Worm (Caenorhabditis elegans) whole organism, L4 larva: ENCODE measurements around the gene mpk-2.

Source experiments
- F37D6.2 ChIP-seq: sonication (generic microtip); optimal IDR thresholded peaks from 2 replicates; lab custom pipeline; 2016; ENCODE audit warnings: mild to moderate bottlenecking, missing genetic modification characterization, missing compliant biosample characterization
- Y105C5A.15 ChIP-seq: fragments of 200-800 bp; sonication (Bioruptor generic); IDR thresholded peaks from 2 replicates; pipeline ENCODE4 v1.3.6; 2022; ENCODE audit warnings: missing genetic modification characterization, missing compliant biosample characterization
- Y48G9A.11 ChIP-seq: fragments of 200-800 bp; sonication (Bioruptor generic); IDR thresholded peaks from 2 replicates; pipeline ENCODE4 v1.3.6; 2022; ENCODE audit warnings: missing genetic modification reagents, missing genetic modification characterization, missing compliant biosample characterization
- ZK337.2 ChIP-seq: fragments of 200-800 bp; sonication (Bioruptor generic); IDR thresholded peaks from 2 replicates; pipeline ENCODE4 v1.3.6; 2022; ENCODE audit warnings: missing genetic modification reagents, missing genetic modification characterization, missing compliant biosample characterization
- ZK546.5 ChIP-seq, 2 experiments: sonication (generic microtip); optimal IDR thresholded peaks; 2 replicates each; lab custom pipeline; 2017; ENCODE audit warnings: missing biosample characterization in 2 of 2, missing genetic modification characterization in 2 of 2
- ama-1 ChIP-seq: fragments of 150-350 bp; optimal IDR thresholded peaks from 2 replicates; lab custom pipeline; 2014; ENCODE audit warnings: inconsistent platforms, mixed read lengths
- attf-4 ChIP-seq: sonication (generic microtip); optimal IDR thresholded peaks from 3 replicates; lab custom pipeline; 2017; ENCODE audit warnings: missing biosample characterization, missing genetic modification characterization
- ceh-28 ChIP-seq: fragments of 150-350 bp; optimal IDR thresholded peaks from 2 replicates; lab custom pipeline; 2014; ENCODE audit warnings: missing biosample characterization, missing genetic modification reagents, missing genetic modification characterization
- ceh-62 ChIP-seq: sonication (generic microtip); optimal IDR thresholded peaks from 2 replicates; lab custom pipeline; 2017; ENCODE audit warnings: missing biosample characterization, missing genetic modification characterization
- ces-1 ChIP-seq: fragments of 150-350 bp; sonication (generic microtip); optimal IDR thresholded peaks from 4 replicates; lab custom pipeline; 2014; ENCODE audit warnings: missing biosample characterization, missing genetic modification reagents, missing genetic modification characterization
- daf-12 ChIP-seq: fragments of 150-350 bp; optimal IDR thresholded peaks from 2 replicates; lab custom pipeline; 2014; ENCODE audit warnings: missing biosample characterization, missing genetic modification reagents, missing genetic modification characterization
- daf-19 ChIP-seq: fragments of 200-800 bp; sonication (Bioruptor generic); conservative IDR thresholded peaks from 2 replicates; pipeline ENCODE4 v1.3.6; 2022; ENCODE audit warnings: missing genetic modification characterization, missing compliant biosample characterization
- daf-8 ChIP-seq: fragments of 200-800 bp; sonication (Bioruptor generic); IDR thresholded peaks from 2 replicates; pipeline ENCODE4 v1.3.6; 2022; ENCODE audit warnings: missing genetic modification characterization, missing compliant biosample characterization
- dmd-9 ChIP-seq: fragments of 200-800 bp; sonication (Bioruptor generic); IDR thresholded peaks from 2 replicates; pipeline ENCODE4 v1.3.6; 2022; ENCODE audit warnings: missing genetic modification reagents, missing genetic modification characterization, missing compliant biosample characterization
- dpl-1 ChIP-seq: fragments of 150-350 bp; optimal IDR thresholded peaks from 2 replicates; lab custom pipeline; 2014; ENCODE audit warnings: missing biosample characterization, missing genetic modification reagents, missing genetic modification characterization
- egl-27 ChIP-seq: sonication (generic microtip); optimal IDR thresholded peaks from 3 replicates; lab custom pipeline; 2017; ENCODE audit warnings: missing biosample characterization, missing genetic modification reagents, missing genetic modification characterization
- egl-43 ChIP-seq: fragments of 200-800 bp; sonication (Bioruptor generic); IDR thresholded peaks from 2 replicates; pipeline ENCODE4 v1.3.6; 2022; ENCODE audit warnings: missing genetic modification reagents, missing genetic modification characterization, missing compliant biosample characterization
- fkh-10 ChIP-seq: fragments of 150-350 bp; optimal IDR thresholded peaks from 2 replicates; lab custom pipeline; 2014; ENCODE audit warnings: missing biosample characterization, missing genetic modification reagents, missing genetic modification characterization
- gei-8 ChIP-seq: fragments of 200-800 bp; sonication (Bioruptor generic); optimal IDR thresholded peaks from 2 replicates; lab custom pipeline; 2018; ENCODE audit warnings: mild to moderate bottlenecking, missing genetic modification characterization, missing compliant biosample characterization
- hlh-11 ChIP-seq: fragments of 200-800 bp; sonication (Bioruptor generic); optimal IDR thresholded peaks from 2 replicates; lab custom pipeline; 2018; ENCODE audit warnings: mild to moderate bottlenecking, missing genetic modification characterization, missing compliant biosample characterization
- hlh-30 ChIP-seq: sonication (generic microtip); optimal IDR thresholded peaks from 2 replicates; lab custom pipeline; 2017; ENCODE audit warnings: antibody characterized with exemption, mild to moderate bottlenecking, missing genetic modification characterization, missing compliant biosample characterization; ENCODE audit not compliant: insufficient read depth
- hmg-1.1 ChIP-seq: fragments of 200-800 bp; sonication (Bioruptor generic); IDR thresholded peaks from 2 replicates; pipeline ENCODE4 v1.3.6; 2022; ENCODE audit warnings: missing genetic modification reagents, missing genetic modification characterization, missing compliant biosample characterization
- jun-1 ChIP-seq: fragments of 150-350 bp; optimal IDR thresholded peaks from 2 replicates; lab custom pipeline; 2014; ENCODE audit warnings: missing biosample characterization, missing genetic modification reagents, missing genetic modification characterization
- lin-1 ChIP-seq: fragments of 200-800 bp; sonication (Bioruptor generic); IDR thresholded peaks from 2 replicates; pipeline ENCODE4 v1.3.6; 2022; ENCODE audit warnings: missing genetic modification reagents, missing genetic modification characterization, missing compliant biosample characterization
- lin-39 ChIP-seq: fragments of 150-350 bp; optimal IDR thresholded peaks from 2 replicates; lab custom pipeline; 2014; ENCODE audit warnings: missing biosample characterization, missing genetic modification reagents, missing genetic modification characterization
- mdl-1 ChIP-seq, 2 experiments: fragments of 150-350 bp in 1 of 2; sonication (generic microtip) in 1 of 2; optimal IDR thresholded peaks; 2 replicates each; lab custom pipeline; 2014 to 2017; ENCODE audit warnings: missing biosample characterization in 2 of 2, missing genetic modification characterization in 2 of 2
- mes-2 ChIP-seq: sonication (generic microtip); optimal IDR thresholded peaks from 2 replicates; lab custom pipeline; 2016; ENCODE audit warnings: missing genotype, mild to moderate bottlenecking, missing genetic modification characterization, missing compliant biosample characterization; ENCODE audit not compliant: poor library complexity, severe bottlenecking
- mxl-2 ChIP-seq: fragments of 200-800 bp; sonication (Bioruptor generic); conservative IDR thresholded peaks from 2 replicates; pipeline ENCODE4 v1.3.6; 2022; ENCODE audit warnings: missing genetic modification reagents, missing genetic modification characterization, missing compliant biosample characterization
- mxl-3 ChIP-seq: fragments of 200-800 bp; sonication (Bioruptor generic); optimal IDR thresholded peaks from 2 replicates; lab custom pipeline; 2018; ENCODE audit warnings: mild to moderate bottlenecking, missing genetic modification characterization, missing compliant biosample characterization
- nhr-111 ChIP-seq: fragments of 200-800 bp; sonication (Bioruptor generic); optimal IDR thresholded peaks from 2 replicates; lab custom pipeline; 2018; ENCODE audit warnings: mild to moderate bottlenecking, missing genetic modification characterization, missing compliant biosample characterization
- nhr-237 ChIP-seq: sonication (generic microtip); optimal IDR thresholded peaks from 2 replicates; lab custom pipeline; 2017; ENCODE audit warnings: missing biosample characterization, missing genetic modification characterization
- nhr-28 ChIP-seq: fragments of 150-350 bp; optimal IDR thresholded peaks from 2 replicates; lab custom pipeline; 2014; ENCODE audit warnings: missing biosample characterization, missing genetic modification characterization
- nhr-48 ChIP-seq: sonication (generic microtip); optimal IDR thresholded peaks from 2 replicates; lab custom pipeline; 2016; ENCODE audit warnings: mild to moderate bottlenecking, missing genetic modification characterization, missing compliant biosample characterization
- pha-4 ChIP-seq, 2 experiments: fragments of 150-350 bp in 1 of 2; fragments of 200-800 bp in 1 of 2; sonication (Bioruptor generic) in 1 of 2; IDR thresholded peaks in 1 of 2; optimal IDR thresholded peaks in 1 of 2; 2 replicates each; pipeline versions ENCODE4 v1.3.6 to Lab custom; 2014 to 2022; ENCODE audit warnings: missing genetic modification characterization in 2 of 2, missing genetic modification reagents in 2 of 2, missing biosample characterization in 1 of 2, missing compliant biosample characterization in 1 of 2
- php-3 ChIP-seq: fragments of 200-800 bp; sonication (Bioruptor generic); IDR thresholded peaks from 2 replicates; pipeline ENCODE4 v1.3.6; 2022; ENCODE audit warnings: missing genetic modification reagents, missing genetic modification characterization, missing compliant biosample characterization
- rbr-2 ChIP-seq: sonication (generic microtip); optimal IDR thresholded peaks from 2 replicates; lab custom pipeline; 2016; ENCODE audit warnings: missing genotype, missing genetic modification characterization, missing compliant biosample characterization
- saeg-2 ChIP-seq: fragments of 200-800 bp; sonication (Bioruptor generic); IDR thresholded peaks from 2 replicates; pipeline ENCODE4 v1.3.6; 2022; ENCODE audit warnings: missing genetic modification reagents, missing genetic modification characterization, missing compliant biosample characterization
- set-16 ChIP-seq: fragments of 200-800 bp; sonication (Bioruptor generic); IDR thresholded peaks from 2 replicates; pipeline ENCODE4 v1.3.6; 2022; ENCODE audit warnings: missing genetic modification reagents, missing genetic modification characterization, missing compliant biosample characterization
- skn-1 ChIP-seq: fragments of 150-350 bp; optimal IDR thresholded peaks from 2 replicates; lab custom pipeline; 2014; ENCODE audit warnings: missing biosample characterization, missing genetic modification characterization
- snpc-1.2 ChIP-seq: fragments of 200-800 bp; sonication (Bioruptor generic); IDR thresholded peaks from 2 replicates; pipeline ENCODE4 v1.3.6; 2022; ENCODE audit warnings: missing genetic modification reagents, missing genetic modification characterization, missing compliant biosample characterization
- snpc-4 ChIP-seq: fragments of 150-350 bp; optimal IDR thresholded peaks from 2 replicates; lab custom pipeline; 2014; ENCODE audit warnings: missing biosample characterization, missing genetic modification characterization
- spr-3 ChIP-seq: fragments of 200-800 bp; sonication (Bioruptor generic); optimal IDR thresholded peaks from 2 replicates; lab custom pipeline; 2018; ENCODE audit warnings: mild to moderate bottlenecking, missing genetic modification characterization, missing compliant biosample characterization
- tag-97 ChIP-seq: fragments of 200-800 bp; sonication (Bioruptor generic); IDR thresholded peaks from 2 replicates; pipeline ENCODE4 v1.3.6; 2022; ENCODE audit warnings: missing genetic modification characterization, missing compliant biosample characterization
- unc-130 ChIP-seq: sonication (generic microtip); optimal IDR thresholded peaks from 2 replicates; lab custom pipeline; 2016; ENCODE audit warnings: missing genetic modification reagents, missing genetic modification characterization, missing compliant biosample characterization
- vab-7 ChIP-seq: fragments of 200-800 bp; sonication (Bioruptor generic); IDR thresholded peaks from 2 replicates; pipeline ENCODE4 v1.3.6; 2022; ENCODE audit warnings: missing genetic modification reagents, missing genetic modification characterization, missing compliant biosample characterization
- zag-1 ChIP-seq: fragments of 150-350 bp; optimal IDR thresholded peaks from 2 replicates; lab custom pipeline; 2014; ENCODE audit warnings: missing biosample characterization, missing genetic modification characterization
- zfp-2 ChIP-seq: sonication (generic microtip); optimal IDR thresholded peaks from 2 replicates; lab custom pipeline; 2016; ENCODE audit warnings: mild to moderate bottlenecking, missing genetic modification characterization, missing compliant biosample characterization
- zfp-3 ChIP-seq: fragments of 200-800 bp; sonication (Bioruptor generic); conservative IDR thresholded peaks from 2 replicates; pipeline ENCODE4 v1.3.6; 2022; ENCODE audit warnings: missing genetic modification reagents, missing genetic modification characterization, missing compliant biosample characterization
- zip-2 ChIP-seq: fragments of 150-350 bp; optimal IDR thresholded peaks from 2 replicates; lab custom pipeline; 2014; ENCODE audit warnings: missing biosample characterization, missing genetic modification characterization
- ztf-11 ChIP-seq: fragments of 150-350 bp; optimal IDR thresholded peaks from 2 replicates; lab custom pipeline; 2014; ENCODE audit warnings: missing biosample characterization, missing genetic modification characterization

mpk-2 gene

DNA sequence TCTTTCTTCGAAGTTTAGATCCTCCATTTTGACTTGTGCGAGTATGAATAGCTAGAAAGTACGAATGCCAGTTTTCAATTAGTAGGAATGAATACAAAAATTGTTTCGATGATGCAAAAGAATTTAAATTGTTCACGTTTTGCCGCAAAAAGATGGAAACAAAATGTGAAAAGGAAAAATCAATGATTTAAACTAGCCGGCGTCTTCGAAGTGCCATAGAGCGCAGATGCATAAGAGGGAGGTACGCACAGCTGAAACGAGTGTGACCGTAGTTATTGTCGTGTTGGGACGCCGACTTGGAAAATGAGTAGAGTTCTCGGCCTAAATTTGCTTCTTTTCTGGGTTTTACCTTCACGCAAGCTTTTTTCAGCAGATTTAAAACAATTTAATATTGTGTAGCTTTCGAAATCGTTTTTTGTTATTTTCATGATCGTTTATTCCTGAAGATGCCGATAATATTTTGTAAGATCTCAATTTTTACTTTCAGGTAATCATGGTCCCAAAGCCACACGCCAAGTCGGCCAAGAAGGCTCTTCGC is 48.7 kb upstream of the mpk-2 start, which contains the start of the genes ify-1 and rpl-22 (continued):
- TF ChIP-seq ZK546.5 (tag; optimal IDR thresholded peaks at IDR 0.05; lab: Kevin White, UChicago) (peak in 1 of 2 experiments; percentile 16), vab-7 (GFP tag; lab: Robert Waterston, UW) (0 out of 2 replicates have a peak, but pooled peaks have one; percentile 60), attf-4 (no peak), ceh-62 (tag; lab: Kevin White, UChicago) (no peak), rbr-2 (tag; lab: Kevin White, UChicago) (peak; percentile 87), hmg-1.1 (peak; percentile 86), jun-1 (tag; lab: Kevin White, UChicago) (peak; percentile 69), dmd-9 (0 out of 2 replicates have a peak, but pooled peaks have one; percentile 35), daf-19 (no peak), gei-8 (no peak), mxl-3 (GFP tag; lab: Kevin White, UChicago) (peak; percentile 61), nhr-48 (peak; percentile 43), hlh-30 (tag; lab: Kevin White, UChicago) (peak; percentile 94), hlh-11 (tag; lab: Kevin White, UChicago) (peak; percentile 89), mdl-1 (tag; optimal IDR thresholded peaks at IDR 0.05; lab: Kevin White, UChicago) (peak in 1 of 2 experiments; percentile 53), snpc-1.2 (GFP tag; lab: Robert Waterston, UW) (peak; percentile 66; the same call in 1 of the 2 replicates), ZK337.2 (GFP tag; lab: Robert Waterston, UW) (no peak), ceh-28 (tag; lab: Kevin White, UChicago) (peak; percentile 46), F37D6.2 (peak; percentile 56), zfp-2 (peak; percentile 57), pha-4 (GFP tag; IDR thresholded peaks at IDR 0.05; lab: Robert Waterston, UW) (peak; percentile 63; the same call in 1 of the 2 replicates), pha-4 (tag; optimal IDR thresholded peaks at IDR 0.05; lab: Kevin White, UChicago) (peak; percentile 97), Y48G9A.11 (GFP tag; lab: Robert Waterston, UW) (no peak), egl-43 (GFP tag; lab: Robert Waterston, UW) (0 out of 2 replicates have a peak, but pooled peaks have one; percentile 42), daf-8 (GFP tag; lab: Robert Waterston, UW) (no peak), tag-97 (GFP tag; lab: Robert Waterston, UW) (no peak), dpl-1 (GFP tag; lab: Kevin White, UChicago) (peak; percentile 94), zfp-3 (GFP tag; lab: Robert Waterston, UW) (peak; percentile 50; the same call in 1 of the 2 replicates), zag-1 (tag; lab: Kevin White, UChicago) (peak; percentile 42), lin-1 (GFP tag; lab: Robert Waterston, UW) (no peak), spr-3 (GFP tag; lab: Kevin White, UChicago) (peak; percentile 24), ces-1 (no peak), skn-1 (no peak), ama-1 (lab: Kevin White, UChicago) (peak; percentile 75), fkh-10 (GFP tag; lab: Kevin White, UChicago) (peak; percentile 91), lin-39 (tag; lab: Kevin White, UChicago) (no peak), Y105C5A.15 (GFP tag; lab: Robert Waterston, UW) (no peak), saeg-2 (GFP tag; lab: Robert Waterston, UW) (no peak), php-3 (GFP tag; lab: Robert Waterston, UW) (0 out of 2 replicates have a peak, but pooled peaks have one; percentile 34), unc-130 (GFP tag; lab: Kevin White, UChicago) (peak; percentile 81), snpc-4 (peak; percentile 51), nhr-111 (GFP tag; lab: Kevin White, UChicago) (no peak), set-16 (GFP tag; lab: Robert Waterston, UW) (no peak; the same call in 1 of the 2 replicates), nhr-237 (tag; lab: Kevin White, UChicago) (no peak), egl-27 (tag; lab: Kevin White, UChicago) (no peak), daf-12 (tag; lab: Kevin White, UChicago) (no peak), mes-2 (tag; lab: Kevin White, UChicago) (peak; percentile 96), nhr-28 (peak; percentile 80), zip-2 (tag; lab: Kevin White, UChicago) (peak; percentile 57), mxl-2 (GFP tag; lab: Robert Waterston, UW) (no peak), ztf-11 (tag; lab: Kevin White, UChicago) (no peak)
